Worm (Caenorhabditis elegans) whole organism, L1 larva: ENCODE results near the gene fat-1.
A peak's percentile ranks its signal among the peaks of the same experiment; 100 is the strongest.

Source experiments
- C04F5.9 ChIP-seq: sonication (generic microtip); optimal IDR thresholded peaks from 2 replicates; lab custom pipeline; 2016; ENCODE audit warnings: missing genetic modification characterization, missing compliant biosample characterization
- C16A3.4 ChIP-seq: fragments of 150-350 bp; optimal IDR thresholded peaks from 2 replicates; lab custom pipeline; 2014; ENCODE audit warnings: missing biosample characterization, missing genetic modification characterization
- blmp-1 ChIP-seq: fragments of 150-350 bp; optimal IDR thresholded peaks from 2 replicates; lab custom pipeline; 2014; ENCODE audit warnings: missing biosample characterization, missing genetic modification characterization
- ceh-82 ChIP-seq, 3 experiments: fragments of 150-350 bp in 1 of 3; sonication (generic microtip) in 2 of 3; optimal IDR thresholded peaks; 2 replicates each; lab custom pipeline; 2014 to 2017; ENCODE audit warnings: missing biosample characterization in 3 of 3, missing genetic modification characterization in 3 of 3
- ceh-90 ChIP-seq: sonication (generic microtip); optimal IDR thresholded peaks from 2 replicates; lab custom pipeline; 2016; ENCODE audit warnings: missing genetic modification characterization, missing compliant biosample characterization
- ces-1 ChIP-seq: fragments of 150-350 bp; optimal IDR thresholded peaks from 2 replicates; lab custom pipeline; 2014; ENCODE audit warnings: missing biosample characterization, missing genetic modification reagents, missing genetic modification characterization
- efl-1 ChIP-seq, 4 experiments: fragments of 150-350 bp; optimal IDR thresholded peaks in 3 of 4; peaks in 1 of 4; 1 replicate in 1 of 4; 2 replicates in 3 of 4; lab custom pipeline; 2014; ENCODE audit warnings: missing biosample characterization in 2 of 4, missing genetic modification characterization in 2 of 4, missing genetic modification reagents in 2 of 4
- elt-2 ChIP-seq: sonication (generic microtip); optimal IDR thresholded peaks from 2 replicates; lab custom pipeline; 2016; ENCODE audit warnings: missing genetic modification characterization, mild to moderate bottlenecking, inconsistent platforms, missing compliant biosample characterization, missing genetic modification reagents
- hlh-17 ChIP-seq: fragments of 200-800 bp; sonication (Bioruptor generic); optimal IDR thresholded peaks from 2 replicates; lab custom pipeline; 2018; ENCODE audit warnings: missing genetic modification characterization, mild to moderate bottlenecking, missing compliant biosample characterization, moderate library complexity, borderline replicate concordance
- isw-1 ChIP-seq: fragments of 200-800 bp; sonication (Bioruptor generic); IDR thresholded peaks from 2 replicates; pipeline ENCODE4 v1.3.6; 2022; ENCODE audit warnings: missing genetic modification characterization, missing compliant biosample characterization
- jun-1 ChIP-seq: fragments of 150-350 bp; optimal IDR thresholded peaks from 2 replicates; lab custom pipeline; 2014; ENCODE audit warnings: missing biosample characterization, missing genetic modification reagents, missing genetic modification characterization
- lin-35 ChIP-seq, 2 experiments: fragments of 150-350 bp; optimal IDR thresholded peaks; 2 replicates each; lab custom pipeline; 2014; ENCODE audit warnings: missing biosample characterization in 2 of 2, missing genetic modification characterization in 2 of 2, missing genetic modification reagents in 2 of 2
- lir-3 ChIP-seq: sonication (generic microtip); optimal IDR thresholded peaks from 2 replicates; lab custom pipeline; 2016; ENCODE audit warnings: mild to moderate bottlenecking, missing genetic modification characterization, moderate library complexity, missing compliant biosample characterization; ENCODE audit not compliant: poor library complexity
- mdl-1 ChIP-seq, 2 experiments: fragments of 150-350 bp; optimal IDR thresholded peaks; 2 replicates each; lab custom pipeline; 2014 to 2017; ENCODE audit warnings: missing biosample characterization in 2 of 2, missing genetic modification characterization in 2 of 2, inconsistent platforms in 1 of 2
- nhr-71 ChIP-seq: sonication (generic microtip); optimal IDR thresholded peaks from 2 replicates; lab custom pipeline; 2016; ENCODE audit warnings: mild to moderate bottlenecking, missing genetic modification characterization, moderate library complexity, missing compliant biosample characterization
- nhr-90 ChIP-seq: sonication (generic microtip); optimal IDR thresholded peaks from 2 replicates; lab custom pipeline; 2016; ENCODE audit warnings: mild to moderate bottlenecking, missing genetic modification characterization, missing compliant biosample characterization; ENCODE audit not compliant: poor library complexity
- pax-3 ChIP-seq: fragments of 200-800 bp; sonication (Bioruptor generic); optimal IDR thresholded peaks from 2 replicates; lab custom pipeline; 2018; ENCODE audit warnings: mild to moderate bottlenecking, missing genetic modification characterization, moderate library complexity, missing compliant biosample characterization
- tbx-2 ChIP-seq: sonication (generic microtip); optimal IDR thresholded peaks from 2 replicates; lab custom pipeline; 2016; ENCODE audit warnings: missing genetic modification characterization, missing compliant biosample characterization
- unc-130 ChIP-seq: fragments of 150-350 bp; optimal IDR thresholded peaks from 2 replicates; lab custom pipeline; 2017; ENCODE audit warnings: missing biosample characterization, missing genetic modification characterization, inconsistent platforms
- vab-15 ChIP-seq: sonication (generic microtip); optimal IDR thresholded peaks from 2 replicates; lab custom pipeline; 2017; ENCODE audit warnings: missing genotype, mild to moderate bottlenecking, missing genetic modification characterization, missing compliant biosample characterization
- ztf-11 ChIP-seq, 2 experiments: sonication (generic microtip); optimal IDR thresholded peaks; 2 replicates each; lab custom pipeline; 2016 to 2017; ENCODE audit warnings: missing genetic modification characterization in 2 of 2, missing biosample characterization in 1 of 2, missing compliant biosample characterization in 1 of 2
- ztf-4 ChIP-seq: fragments of 150-350 bp; optimal IDR thresholded peaks from 2 replicates; lab custom pipeline; 2014; ENCODE audit warnings: missing biosample characterization, missing genetic modification characterization

Gene fat-1

ce11 chrIV:13353143-13353773, 37.8 kb downstream of the fat-1 start, which contains the start of the genes rec-8 and mex-5:
Gene rec-8, minus strand, starts transcription at chrIV:13353193.
Gene mex-5, plus strand, starts transcription at chrIV:13353723.
- no peak for TF ChIP-seq mdl-1 (tag; optimal IDR thresholded peaks at IDR 0.05; lab: Kevin White, UChicago)
- no peak for TF ChIP-seq elt-2 (tag; lab: Kevin White, UChicago)

DNA sequence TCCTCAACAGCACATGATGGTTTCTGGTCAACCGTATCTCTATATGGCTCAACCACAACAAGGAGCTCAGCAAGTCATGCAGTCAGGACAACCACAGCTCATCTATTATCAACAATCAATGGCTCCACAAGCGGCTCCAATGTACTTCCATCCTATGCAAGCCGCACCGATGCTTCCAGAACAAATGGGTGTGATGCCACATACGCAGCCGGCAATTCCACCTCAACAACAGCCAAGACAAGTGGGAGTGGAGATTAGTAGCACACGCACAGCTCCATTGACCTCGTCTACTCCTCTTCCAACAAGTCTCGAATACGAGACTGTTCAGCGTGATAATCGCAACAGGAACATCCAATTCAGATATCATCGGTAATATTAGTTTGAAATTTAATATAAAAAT, 38.6 kb downstream of the fat-1 start:
- TF ChIP-seq hlh-17 (GFP tag; lab: Kevin White, UChicago), result no peak
- no peak for TF ChIP-seq efl-1 (optimal IDR thresholded peaks at IDR 0.05; lab: Kevin White, UChicago)
- peak in 1 of 2 experiments; percentile 91 for TF ChIP-seq efl-1 (GFP tag; optimal IDR thresholded peaks at IDR 0.05 in 1 of 2; lab: Kevin White, UChicago)

- TF ChIP-seq ceh-90 (tag; lab: Kevin White, UChicago) (no peak), isw-1 (GFP tag; lab: Robert Waterston, UW) (no peak), ces-1 (GFP tag; lab: Kevin White, UChicago) (no peak), ztf-4 (tag; lab: Kevin White, UChicago) (no peak)
- TF ChIP-seq, all 84 proteins: peak for 0
Observed at ce11 chrIV:13356005-13356404, 40.6 kb downstream of the fat-1 start.

DNA sequence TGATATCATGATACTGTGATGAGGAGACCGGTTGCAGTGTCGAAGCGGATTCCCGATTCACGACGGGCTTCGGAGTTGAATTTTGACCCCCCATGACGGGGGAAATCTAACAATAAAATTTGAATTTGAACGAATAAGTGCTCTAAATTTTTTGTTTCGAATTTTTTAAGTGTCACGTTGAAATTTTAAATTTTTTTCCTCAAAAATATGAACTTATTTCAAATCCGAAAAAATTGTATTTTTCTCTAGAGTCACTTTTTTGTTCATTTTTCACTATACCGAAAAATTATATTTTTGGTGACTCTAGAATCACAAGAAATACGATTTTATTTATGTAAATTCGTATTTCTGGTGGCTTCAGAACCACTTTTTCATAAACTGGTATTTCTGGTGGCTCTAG, 43.0 kb downstream of the fat-1 start, which contains the start of gene W02A2.8:
Gene W02A2.8, minus strand, starts transcription at position 101 of the 400 bp plus-strand sequence.
- no peak for TF ChIP-seq C16A3.4 (tag; lab: Kevin White, UChicago)

- TF ChIP-seq nhr-71 (no peak), isw-1 (GFP tag; lab: Robert Waterston, UW) (no peak), pax-3 (tag; lab: Kevin White, UChicago) (no peak), lir-3 (no peak), blmp-1 (tag; lab: Kevin White, UChicago) (no peak)
Observed at ce11 chrIV:13360144-13360543, 44.7 kb downstream of the fat-1 start, which contains the start of gene Y62E10A.3. Gene Y62E10A.3, minus strand, starts transcription at chrIV:13360244.

ce11 chrIV:13364869-13365268, 49.4 kb downstream of the fat-1 start, which contains the start of gene srsx-25:
Gene srsx-25, plus strand, starts transcription at chrIV:13365169.
- no peak for TF ChIP-seq C04F5.9
- no peak for TF ChIP-seq tbx-2
- TF ChIP-seq ceh-82 (tag; optimal IDR thresholded peaks at IDR 0.05; lab: Kevin White, UChicago), result no peak
- TF ChIP-seq nhr-90 (tag; lab: Kevin White, UChicago), result no peak
- TF ChIP-seq vab-15 (tag; lab: Kevin White, UChicago), result no peak
- no peak for TF ChIP-seq jun-1 (tag; lab: Kevin White, UChicago)
- TF ChIP-seq ztf-11 (tag; optimal IDR thresholded peaks at IDR 0.05; lab: Kevin White, UChicago), result no peak
- no peak for TF ChIP-seq lin-35 (GFP tag; optimal IDR thresholded peaks at IDR 0.05; lab: Kevin White, UChicago)
- no peak for TF ChIP-seq unc-130
